Fruit fly (Drosophila melanogaster) whole organism, embryonic: ENCODE results near the gene CG32590.

Experiments used
- B-H1 ChIP-seq: fragments of 200-800 bp; sonication (Bioruptor generic); IDR thresholded peaks from 3 replicates; pipeline ENCODE4 v1.3.6; 2022; ENCODE audit warnings: missing biosample characterization, missing genetic modification characterization
- Bteb2 ChIP-seq: fragments of 200-800 bp; sonication (Bioruptor generic); optimal IDR thresholded peaks from 2 replicates; lab custom pipeline; 2016; ENCODE audit warnings: missing biosample characterization, missing genetic modification characterization
- CG10274 ChIP-seq: fragments of 200-800 bp; sonication (Bioruptor generic); optimal IDR thresholded peaks from 3 replicates; lab custom pipeline; 2017; ENCODE audit warnings: missing biosample characterization, mild to moderate bottlenecking, missing genetic modification characterization
- CG10959 ChIP-seq: fragments of 200-800 bp; sonication (Bioruptor generic); IDR thresholded peaks from 2 replicates; pipeline ENCODE4 v1.3.6; 2022; ENCODE audit warnings: missing biosample characterization, missing genetic modification characterization
- CG12769 ChIP-seq: fragments of 200-800 bp; sonication (Bioruptor generic); optimal IDR thresholded peaks from 2 replicates; lab custom pipeline; 2019; ENCODE audit warnings: missing biosample characterization, mild to moderate bottlenecking, missing genetic modification characterization, moderate library complexity
- CG14860 ChIP-seq: fragments of 200-800 bp; sonication (Bioruptor generic); IDR thresholded peaks from 3 replicates; pipeline ENCODE4 v1.3.6; 2022; ENCODE audit warnings: missing biosample characterization, missing genetic modification characterization; ENCODE audit not compliant: partially characterized antibody
- CG15269 ChIP-seq: fragments of 200-800 bp; sonication (Bioruptor generic); optimal IDR thresholded peaks from 2 replicates; lab custom pipeline; 2018; ENCODE audit warnings: missing biosample characterization, mild to moderate bottlenecking, missing genetic modification characterization, moderate library complexity
- CG17359 ChIP-seq: fragments of 200-800 bp; sonication (Bioruptor generic); optimal IDR thresholded peaks from 3 replicates; lab custom pipeline; 2018; ENCODE audit warnings: missing biosample characterization, mild to moderate bottlenecking, missing genetic modification characterization, moderate library complexity
- CG17829 ChIP-seq: fragments of 200-800 bp; optimal IDR thresholded peaks from 2 replicates; lab custom pipeline; 2019; ENCODE audit warnings: missing biosample characterization, mild to moderate bottlenecking, missing genetic modification characterization, moderate library complexity
- CG2116 ChIP-seq: fragments of 200-800 bp; sonication (Bioruptor generic); optimal IDR thresholded peaks from 3 replicates; lab custom pipeline; 2018; ENCODE audit warnings: missing biosample characterization, mild to moderate bottlenecking, missing genetic modification characterization
- CG31441 ChIP-seq: fragments of 200-800 bp; sonication (Bioruptor generic); IDR thresholded peaks from 2 replicates; pipeline ENCODE4 v1.3.6; 2022; ENCODE audit warnings: missing biosample characterization, missing genetic modification characterization
- CG34224 ChIP-seq: fragments of 200-800 bp; sonication (Bioruptor generic); IDR thresholded peaks from 3 replicates; pipeline ENCODE4 v1.3.6; 2022; ENCODE audit warnings: missing biosample characterization, missing genetic modification characterization; ENCODE audit not compliant: partially characterized antibody
- CG4730 ChIP-seq: fragments of 200-800 bp; sonication (Bioruptor generic); IDR thresholded peaks from 2 replicates; pipeline ENCODE4 v1.3.6; 2022; ENCODE audit warnings: missing biosample characterization, missing genetic modification characterization
- CG6272 ChIP-seq: fragments of 200-800 bp; sonication (Bioruptor generic); IDR thresholded peaks from 2 replicates; pipeline ENCODE4 v1.3.6; 2022; ENCODE audit warnings: missing biosample characterization, missing genetic modification characterization
- CG7372 ChIP-seq: fragments of 200-800 bp; sonication (Bioruptor generic); IDR thresholded peaks from 2 replicates; pipeline ENCODE4 v1.3.6; 2022; ENCODE audit warnings: missing biosample characterization, missing genetic modification characterization
- CG7556 ChIP-seq: fragments of 200-800 bp; sonication (Bioruptor generic); optimal IDR thresholded peaks from 2 replicates; lab custom pipeline; 2017; ENCODE audit warnings: missing biosample characterization, mild to moderate bottlenecking, missing genetic modification characterization
- CG8944 ChIP-seq: fragments of 200-800 bp; sonication (Bioruptor generic); optimal IDR thresholded peaks from 3 replicates; lab custom pipeline; 2016; ENCODE audit warnings: missing biosample characterization, missing genetic modification characterization
- CoRest ChIP-seq: fragments of 200-800 bp; sonication (Bioruptor generic); optimal IDR thresholded peaks from 3 replicates; lab custom pipeline; 2018; ENCODE audit warnings: missing biosample characterization, mild to moderate bottlenecking, missing genetic modification characterization, moderate library complexity
- Dp ChIP-seq: fragments of 200-800 bp; sonication (Bioruptor generic); optimal IDR thresholded peaks from 2 replicates; lab custom pipeline; 2018; ENCODE audit warnings: missing biosample characterization, mild to moderate bottlenecking, missing genetic modification characterization, moderate library complexity
- Gug ChIP-seq: fragments of 200-800 bp; sonication (Bioruptor generic); IDR thresholded peaks from 4 replicates; pipeline ENCODE4 v1.3.6; 2022; ENCODE audit warnings: missing biosample characterization, missing genetic modification characterization
- HLH4C ChIP-seq: fragments of 200-800 bp; sonication (Bioruptor generic); IDR thresholded peaks from 3 replicates; pipeline ENCODE4 v1.3.6; 2022; ENCODE audit warnings: missing biosample characterization, missing genetic modification characterization; ENCODE audit not compliant: partially characterized antibody
- Max ChIP-seq: fragments of 200-800 bp; sonication (Bioruptor generic); optimal IDR thresholded peaks from 2 replicates; lab custom pipeline; 2016; ENCODE audit warnings: missing biosample characterization, mild to moderate bottlenecking, missing genetic modification characterization
- Nf-YB ChIP-seq: fragments of 200-800 bp; sonication (Bioruptor generic); optimal IDR thresholded peaks from 3 replicates; lab custom pipeline; 2019; ENCODE audit warnings: missing biosample characterization, mild to moderate bottlenecking, missing genetic modification characterization, moderate library complexity
- Opbp ChIP-seq: fragments of 200-800 bp; sonication (Bioruptor generic); IDR thresholded peaks from 3 replicates; pipeline ENCODE4 v1.3.6; 2022; ENCODE audit warnings: missing biosample characterization, missing genetic modification characterization; ENCODE audit not compliant: partially characterized antibody
- Pdp1 ChIP-seq, 2 experiments: fragments of 200-800 bp; sonication (Bioruptor generic); optimal IDR thresholded peaks; 3 replicates each; lab custom pipeline; 2016; ENCODE audit warnings: missing biosample characterization in 2 of 2, missing genetic modification characterization in 2 of 2, mild to moderate bottlenecking in 1 of 2, moderate library complexity in 1 of 2
- Ravus ChIP-seq: fragments of 200-800 bp; sonication (Bioruptor generic); IDR thresholded peaks from 2 replicates; pipeline ENCODE4 v1.3.6; 2022; ENCODE audit warnings: missing biosample characterization, missing genetic modification characterization
- al ChIP-seq: fragments of 200-800 bp; sonication (Bioruptor generic); IDR thresholded peaks from 2 replicates; pipeline ENCODE4 v1.3.6; 2022; ENCODE audit warnings: missing biosample characterization, missing genetic modification characterization
- bbx ChIP-seq: fragments of 200-800 bp; sonication (Bioruptor generic); IDR thresholded peaks from 2 replicates; pipeline ENCODE4 v1.3.6; 2022; ENCODE audit warnings: missing biosample characterization, missing genetic modification characterization; ENCODE audit not compliant: partially characterized antibody
- btn ChIP-seq: fragments of 200-800 bp; sonication (Bioruptor generic); optimal IDR thresholded peaks from 2 replicates; lab custom pipeline; 2016; ENCODE audit warnings: missing biosample characterization, missing genetic modification characterization
- chinmo ChIP-seq: fragments of 200-800 bp; sonication (Bioruptor generic); IDR thresholded peaks from 4 replicates; pipeline ENCODE4 v1.3.6; 2022; ENCODE audit warnings: missing biosample characterization, missing genetic modification characterization; ENCODE audit not compliant: partially characterized antibody
- crol ChIP-seq: fragments of 200-800 bp; sonication (Bioruptor generic); IDR thresholded peaks from 2 replicates; pipeline ENCODE4 v1.3.6; 2022; ENCODE audit warnings: missing biosample characterization, missing genetic modification characterization
- dan ChIP-seq: fragments of 200-800 bp; sonication (Bioruptor generic); IDR thresholded peaks from 2 replicates; pipeline ENCODE4 v1.3.6; 2022; ENCODE audit warnings: missing biosample characterization, missing genetic modification characterization
- ewg ChIP-seq: fragments of 200-800 bp; sonication (Bioruptor generic); optimal IDR thresholded peaks from 3 replicates; lab custom pipeline; 2017; ENCODE audit warnings: mild to moderate bottlenecking, missing biosample characterization, missing genetic modification reagents, missing genetic modification characterization
- fd3F ChIP-seq: fragments of 200-800 bp; sonication (Bioruptor generic); optimal IDR thresholded peaks from 2 replicates; lab custom pipeline; 2018; ENCODE audit warnings: missing biosample characterization, mild to moderate bottlenecking, missing genetic modification characterization, moderate library complexity
- her ChIP-seq: fragments of 200-800 bp; sonication (Bioruptor generic); optimal IDR thresholded peaks from 2 replicates; lab custom pipeline; 2016; ENCODE audit warnings: missing biosample characterization, missing genetic modification characterization
- insv ChIP-seq, 2 experiments: fragments of 200-800 bp; sonication (Bioruptor generic); optimal IDR thresholded peaks; 3 replicates each; lab custom pipeline; 2016 to 2018; ENCODE audit warnings: missing biosample characterization in 2 of 2, missing genetic modification characterization in 2 of 2
- kay ChIP-seq: fragments of 200-800 bp; sonication (Bioruptor generic); optimal IDR thresholded peaks from 2 replicates; lab custom pipeline; 2016; ENCODE audit warnings: missing biosample characterization, missing genetic modification characterization
- knrl ChIP-seq: fragments of 200-800 bp; sonication (Bioruptor generic); IDR thresholded peaks from 3 replicates; pipeline ENCODE4 v1.3.6; 2022; ENCODE audit warnings: missing biosample characterization, missing genetic modification characterization; ENCODE audit not compliant: partially characterized antibody
- sens ChIP-seq: fragments of 200-800 bp; sonication (Bioruptor generic); peaks from one replicate; lab custom pipeline; 2016; ENCODE audit warnings: missing biosample characterization, missing genetic modification characterization
- seq ChIP-seq: fragments of 200-800 bp; sonication (Bioruptor generic); IDR thresholded peaks from 2 replicates; pipeline ENCODE4 v1.3.6; 2022; ENCODE audit warnings: missing biosample characterization, missing genetic modification characterization
- sqz ChIP-seq: fragments of 200-800 bp; sonication (Bioruptor generic); optimal IDR thresholded peaks from 3 replicates; lab custom pipeline; 2018; ENCODE audit warnings: missing biosample characterization, mild to moderate bottlenecking, missing genetic modification characterization
- sug ChIP-seq: fragments of 200-800 bp; optimal IDR thresholded peaks from 2 replicates; lab custom pipeline; 2019; ENCODE audit warnings: missing biosample characterization, mild to moderate bottlenecking, missing genetic modification characterization, moderate library complexity
- vfl ChIP-seq: fragments of 200-800 bp; sonication (Bioruptor generic); optimal IDR thresholded peaks from 2 replicates; lab custom pipeline; 2016; ENCODE audit warnings: missing biosample characterization, missing genetic modification characterization
- zen2 ChIP-seq: fragments of 200-800 bp; sonication (Bioruptor generic); IDR thresholded peaks from 3 replicates; pipeline ENCODE4 v1.3.6; 2022; ENCODE audit warnings: missing biosample characterization, missing genetic modification characterization; ENCODE audit not compliant: partially characterized antibody

CG32590 gene

dm6 chrX:14832562-14833303 is 6.2 kb downstream of the CG32590 start, which contains the start of gene CG14411 (continued):
- TF ChIP-seq CG17829 (tag; lab: Kevin White, UChicago): peak; percentile 1

- TF ChIP-seq Bteb2 (GFP tag; lab: Kevin White, UChicago): no peak
- peak; percentile 3 for TF ChIP-seq Nf-YB
- no peak for TF ChIP-seq her
- TF ChIP-seq CG31441 (GFP tag; lab: Robert Waterston, UW): 0 out of 2 replicates have a peak, but pooled peaks have one; percentile 46
- TF ChIP-seq Dp (GFP tag; lab: Kevin White, UChicago): peak; percentile 39
- no peak for TF ChIP-seq Ravus (GFP tag; lab: Robert Waterston, UW)
- no peak for TF ChIP-seq ewg (GFP tag; lab: Kevin White, UChicago)
- no peak for TF ChIP-seq al (GFP tag; lab: Robert Waterston, UW)
- peak; percentile 23; the same call in 1 of the 2 replicates for TF ChIP-seq bbx (GFP tag; lab: Robert Waterston, UW)
- TF ChIP-seq kay (GFP tag; lab: Kevin White, UChicago): peak; percentile 91
- TF ChIP-seq dan: no peak
- no peak for TF ChIP-seq insv (GFP tag; optimal IDR thresholded peaks at IDR 0.05; lab: Kevin White, UChicago)
- TF ChIP-seq CG2116 (GFP tag; lab: Kevin White, UChicago): peak; percentile 40
- peak; percentile 9; the same call in 1 of the 3 replicates for TF ChIP-seq HLH4C (GFP tag; lab: Robert Waterston, UW)
- no peak for TF ChIP-seq Gug (GFP tag; lab: Robert Waterston, UW)
- peak in 1 of 2 experiments; percentile 72 for TF ChIP-seq Pdp1 (GFP tag; optimal IDR thresholded peaks at IDR 0.05; lab: Kevin White, UChicago)
- TF ChIP-seq CG8944: no peak
- no peak for TF ChIP-seq btn
- TF ChIP-seq CG12769 (tag; lab: Kevin White, UChicago): no peak
- TF ChIP-seq zen2 (GFP tag; lab: Robert Waterston, UW): peak; percentile 40; the same call in 1 of the 3 replicates
- peak; percentile 33; the same call in 2 of the 3 replicates for TF ChIP-seq knrl
- TF ChIP-seq fd3F (GFP tag; lab: Kevin White, UChicago): no peak
- TF ChIP-seq CG6272: peak; percentile 14; the same call in 1 of the 2 replicates
- TF ChIP-seq chinmo (GFP tag; lab: Robert Waterston, UW): peak; percentile 24; the same call in 1 of the 4 replicates
- TF ChIP-seq CG14860 (GFP tag; lab: Robert Waterston, UW): 0 out of 3 replicates have a peak, but pooled peaks have one; percentile 6
- no peak for TF ChIP-seq CG10274 (GFP tag; lab: Kevin White, UChicago)
- TF ChIP-seq CoRest (tag; lab: Kevin White, UChicago): peak; percentile 12
- no peak for TF ChIP-seq CG4730 (GFP tag; lab: Robert Waterston, UW)
- peak; percentile 4 for TF ChIP-seq sqz (GFP tag; lab: Kevin White, UChicago)
- TF ChIP-seq crol (GFP tag; lab: Robert Waterston, UW): peak; percentile 59
- peak; percentile 2 for TF ChIP-seq CG17359
- peak; percentile 6 for TF ChIP-seq CG15269
- TF ChIP-seq CG7556 (GFP tag; lab: Kevin White, UChicago): peak; percentile 10
- peak; percentile 4 for TF ChIP-seq sug (tag; lab: Kevin White, UChicago)
- no peak for TF ChIP-seq Max
- 0 out of 3 replicates have a peak, but pooled peaks have one; percentile 31 for TF ChIP-seq Opbp (GFP tag; lab: Robert Waterston, UW)
- no peak for TF ChIP-seq CG7372
- TF ChIP-seq CG34224: peak; percentile 66; the same call in 2 of the 3 replicates
- no peak for TF ChIP-seq B-H1
- TF ChIP-seq sens (GFP tag; lab: Kevin White, UChicago): peak; percentile 55
- TF ChIP-seq CG10959 (GFP tag; lab: Robert Waterston, UW): no peak
- no peak for TF ChIP-seq vfl (GFP tag; lab: Kevin White, UChicago)
- no peak for TF ChIP-seq seq (GFP tag; lab: Robert Waterston, UW)
These were observed 7.0 kb downstream of the CG32590 start, which contains the start of gene CG14408 for dm6 chrX:14831713-14832561. CG14408 (minus strand) TSS chrX:14832033.
